Fruit fly (Drosophila melanogaster): ENCODE data around the gene CG13058.

CG13058 gene

dm6 chr3L:16347914-16348313 is 19.3 kb downstream of the CG13058 start, which contains the start of gene mRpS34 (continued):
- TF ChIP-seq chinmo (GFP tag; IDR thresholded peaks at IDR 0.05; ENCODE audit: partially characterized antibody), result 0 out of 4 replicates have a peak, but pooled peaks have one; percentile 27
- peak; percentile 46 for TF ChIP-seq pzg (GFP tag; optimal IDR thresholded peaks at IDR 0.05)
- TF ChIP-seq CG4617 (GFP tag; optimal IDR thresholded peaks at IDR 0.05; ENCODE audit: borderline replicate concordance), result peak; percentile 52
- peak; percentile 23; the same call in 1 of the 3 replicates for TF ChIP-seq CG6791 (GFP tag; IDR thresholded peaks at IDR 0.05; ENCODE audit: partially characterized antibody)

- no peak for TF ChIP-seq CG10654 (GFP tag; optimal IDR thresholded peaks at IDR 0.05)
- TF ChIP-seq Bdp1 (GFP tag; optimal IDR thresholded peaks at IDR 0.05), result peak; percentile 95
- TF ChIP-seq CG7963 (GFP tag; IDR thresholded peaks at IDR 0.05; ENCODE audit: partially characterized antibody), result 0 out of 3 replicates have a peak, but pooled peaks have one; percentile 8
- no peak for TF ChIP-seq CG11398 (GFP tag; optimal IDR thresholded peaks at IDR 0.05)
- TF ChIP-seq NfI (GFP tag; optimal IDR thresholded peaks at IDR 0.05), result no peak
- TF ChIP-seq CG2120 (GFP tag; optimal IDR thresholded peaks at IDR 0.05), result no peak
- TF ChIP-seq otp (GFP tag; IDR thresholded peaks at IDR 0.05), result no peak
- TF ChIP-seq sim (GFP tag; IDR thresholded peaks at IDR 0.05), result no peak
- no peak for TF ChIP-seq BEAF-32 (GFP tag; optimal IDR thresholded peaks at IDR 0.05)
- TF ChIP-seq CG6791 (GFP tag; IDR thresholded peaks at IDR 0.05; ENCODE audit: partially characterized antibody), result 0 out of 3 replicates have a peak, but pooled peaks have one; percentile 43
- TF ChIP-seq Abd-B (GFP tag; optimal IDR thresholded peaks at IDR 0.05), result no peak
- peak; percentile 5 for TF ChIP-seq Med (GFP tag)
Observed at dm6 chr3L:16349686-16350085, 21.0 kb downstream of the CG13058 start.

DNA sequence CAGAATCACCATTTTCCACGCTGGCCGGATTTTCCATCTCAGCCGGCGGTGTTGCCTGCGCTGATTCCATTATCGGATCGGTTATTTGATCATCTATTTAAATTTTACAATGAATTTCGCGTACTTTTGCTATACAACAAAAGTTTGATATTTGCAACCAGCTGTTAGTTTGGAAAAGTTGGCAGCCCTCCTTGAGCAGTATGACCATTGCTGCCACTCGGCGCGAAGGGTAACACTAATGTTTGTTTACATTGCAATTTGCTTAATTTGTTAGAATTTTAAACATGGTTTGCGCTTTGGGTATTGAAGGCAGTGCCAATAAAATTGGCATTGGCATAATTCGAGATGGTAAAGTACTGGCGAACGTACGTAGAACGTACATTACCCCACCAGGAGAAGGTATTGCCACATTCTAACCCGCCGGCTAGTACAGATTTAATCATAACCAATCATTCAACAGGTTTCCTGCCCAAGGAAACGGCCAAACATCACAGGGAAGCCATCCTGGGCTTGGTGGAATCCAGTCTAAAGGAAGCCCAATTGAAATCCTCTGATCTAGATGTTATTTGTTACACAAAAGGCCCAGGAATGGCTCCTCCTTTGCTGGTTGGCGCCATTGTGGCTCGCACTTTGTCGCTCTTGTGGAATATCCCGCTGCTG is 23.3 kb downstream of the CG13058 start, which contains the start of the genes Golgin104 and Tcs3:
Gene Golgin104 (minus strand): TSS at position 182 of the 660 bp plus-strand sequence.
Gene Tcs3 (plus strand): TSS at position 222 of the 660 bp plus-strand sequence.
- TF ChIP-seq Dp (GFP tag; optimal IDR thresholded peaks at IDR 0.05) (peak; percentile 45), yki (optimal IDR thresholded peaks at IDR 0.05) (no peak), jigr1 (GFP tag; IDR thresholded peaks at IDR 0.05) (no peak), tgo (GFP tag; IDR thresholded peaks at IDR 0.05) (no peak), CG4617 (GFP tag; optimal IDR thresholded peaks at IDR 0.05; ENCODE audit: borderline replicate concordance) (peak; percentile 82), CG3726 (GFP tag; IDR thresholded peaks at IDR 0.05) (no peak), MBD-R2 (GFP tag; IDR thresholded peaks at IDR 0.05) (peak; percentile 99), wek (GFP tag; optimal IDR thresholded peaks at IDR 0.05) (no peak), row (GFP tag; IDR thresholded peaks at IDR 0.05) (peak; percentile 39; the same call in 1 of the 3 replicates), HLH4C (GFP tag; IDR thresholded peaks at IDR 0.05; ENCODE audit: partially characterized antibody) (0 out of 3 replicates have a peak, but pooled peaks have one; percentile 17), CG31388 (GFP tag; optimal IDR thresholded peaks at IDR 0.05) (no peak), BEAF-32 (GFP tag; optimal IDR thresholded peaks at IDR 0.05) (peak; percentile 21), HmgZ (tag; optimal IDR thresholded peaks at IDR 0.05) (peak; percentile 63), Pdp1 (GFP tag; optimal IDR thresholded peaks at IDR 0.05) (peak in 1 of 2 experiments; percentile 3), Stat92E (GFP tag; optimal IDR thresholded peaks at IDR 0.05) (peak in 1 of 3 experiments; percentile 80), lola (GFP tag; optimal IDR thresholded peaks at IDR 0.05) (no peak), h (optimal IDR thresholded peaks at IDR 0.05) (no peak), Blimp-1 (GFP tag; optimal IDR thresholded peaks at IDR 0.05) (no peak), Aef1 (GFP tag; IDR thresholded peaks at IDR 0.05) (no peak), Gsc (GFP tag; IDR thresholded peaks at IDR 0.05) (no peak), phol (tag; optimal IDR thresholded peaks at IDR 0.05) (peak; percentile 4), Myb (GFP tag; optimal IDR thresholded peaks at IDR 0.05) (peak; percentile 31), zen (tag; optimal IDR thresholded peaks at IDR 0.05) (peak; percentile 73), Sox100B (GFP tag; optimal IDR thresholded peaks at IDR 0.05) (no peak), ewg (GFP tag; optimal IDR thresholded peaks at IDR 0.05) (no peak), Hey (tag; optimal IDR thresholded peaks at IDR 0.05) (no peak), Dll (GFP tag; IDR thresholded peaks at IDR 0.05; ENCODE audit: partially characterized antibody) (peak; percentile 38; the same call in 1 of the 4 replicates), btn (GFP tag; optimal IDR thresholded peaks at IDR 0.05) (no peak), kah (GFP tag; optimal IDR thresholded peaks at IDR 0.05) (peak; percentile 52), CG12659 (GFP tag; optimal IDR thresholded peaks at IDR 0.05) (peak; percentile 26), CG8359 (GFP tag; optimal IDR thresholded peaks at IDR 0.05; ENCODE audit: borderline replicate concordance) (no peak), otp (GFP tag; IDR thresholded peaks at IDR 0.05) (0 out of 3 replicates have a peak, but pooled peaks have one; percentile 21)

All from whole organism, embryonic.